Worm (Caenorhabditis elegans): ENCODE data around the gene rbm-34.

DNA sequence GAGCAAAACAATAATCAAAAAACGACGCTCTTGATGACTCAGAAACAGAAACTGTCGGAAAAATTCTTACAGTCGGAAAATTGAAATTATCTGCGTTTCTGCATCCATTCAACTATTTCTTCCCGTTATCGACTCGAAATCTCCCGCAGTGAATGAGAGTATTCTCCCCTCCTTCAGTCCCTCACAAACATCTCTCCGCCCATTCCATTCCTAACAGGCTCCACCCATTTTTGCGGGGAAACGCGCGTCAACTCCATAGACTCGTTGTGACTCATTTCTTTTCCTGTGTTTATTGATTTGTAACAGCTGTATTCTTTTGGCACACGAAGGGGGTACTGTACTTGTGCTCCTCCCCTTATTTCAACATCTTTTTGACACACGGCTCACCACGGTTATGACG, 42.6 kb downstream of the rbm-34 start:
- TF ChIP-seq F13H6.1 (tag; optimal IDR thresholded peaks at IDR 0.05) (no peak), sox-4 (tag; optimal IDR thresholded peaks at IDR 0.05) (no peak), ceh-9 (tag; optimal IDR thresholded peaks at IDR 0.05) (no peak), nhr-232 (tag; optimal IDR thresholded peaks at IDR 0.05) (no peak), pha-4 (tag; optimal IDR thresholded peaks at IDR 0.05) (no peak), pag-3 (tag; optimal IDR thresholded peaks at IDR 0.05; ENCODE audit: borderline replicate concordance) (no peak), nhr-11 (tag; optimal IDR thresholded peaks at IDR 0.05) (no peak), ama-1 (optimal IDR thresholded peaks at IDR 0.05) (no peak), ets-4 (tag; optimal IDR thresholded peaks at IDR 0.05) (no peak), hlh-30 (tag; optimal IDR thresholded peaks at IDR 0.05; ENCODE audit: insufficient read depth) (no peak), ceh-22 (tag; optimal IDR thresholded peaks at IDR 0.05) (no peak), dve-1 (tag; optimal IDR thresholded peaks at IDR 0.05) (no peak), lin-11 (tag; optimal IDR thresholded peaks at IDR 0.05) (no peak), unc-55 (GFP tag; optimal IDR thresholded peaks at IDR 0.05) (no peak)
